Worm (Caenorhabditis elegans) whole organism, midembryonic: Measurements from ENCODE around the gene C07A9.5.

Experiments used
- cog-1 ChIP-seq: sonication (generic microtip); optimal IDR thresholded peaks from 2 replicates; lab custom pipeline; 2016; ENCODE audit warnings: missing genetic modification characterization, missing compliant biosample characterization
- flt-1 ChIP-seq: fragments of 200-800 bp; sonication (Bioruptor generic); IDR thresholded peaks from 2 replicates; pipeline ENCODE4 v1.3.6; 2022; ENCODE audit warnings: missing genetic modification characterization, missing compliant biosample characterization
- med-1 ChIP-seq: sonication (generic microtip); optimal IDR thresholded peaks from 2 replicates; lab custom pipeline; 2017; ENCODE audit warnings: missing genetic modification characterization, mild to moderate bottlenecking, missing compliant biosample characterization, antibody characterized with exemption, missing genetic modification reagents; ENCODE audit not compliant: insufficient read depth
- tab-1 ChIP-seq: fragments of 200-800 bp; sonication (Bioruptor generic); IDR thresholded peaks from 2 replicates; pipeline ENCODE4 v1.3.6; 2022; ENCODE audit warnings: missing genetic modification characterization, missing compliant biosample characterization
- ztf-23 ChIP-seq: fragments of 200-800 bp; sonication (Bioruptor generic); IDR thresholded peaks from 2 replicates; pipeline ENCODE4 v1.3.6; 2022; ENCODE audit warnings: missing genetic modification reagents, missing genetic modification characterization, missing compliant biosample characterization
- ztf-29 ChIP-seq: fragments of 200-800 bp; sonication (Bioruptor generic); IDR thresholded peaks from 2 replicates; pipeline ENCODE4 v1.3.6; 2022; ENCODE audit warnings: missing genetic modification reagents, missing genetic modification characterization, missing compliant biosample characterization

DNA sequence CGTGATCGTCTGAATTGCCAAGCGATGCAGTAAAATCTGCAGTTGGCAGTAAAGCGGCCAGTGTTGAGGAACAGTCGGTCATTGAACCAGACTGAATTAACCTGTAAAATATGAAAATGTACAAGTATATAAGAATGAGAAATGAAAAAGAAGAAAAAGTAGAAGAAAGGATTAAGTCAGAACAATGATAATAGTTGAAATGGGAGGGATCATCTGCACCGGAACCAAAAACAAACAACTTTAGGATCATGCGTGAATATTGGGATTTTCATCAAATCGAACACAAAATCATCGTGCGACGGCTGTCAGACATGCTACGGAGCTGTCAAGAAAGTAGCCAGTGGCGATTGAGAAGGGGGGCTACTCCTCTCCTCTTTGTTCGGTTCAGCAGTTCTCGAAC lies 45.6 kb downstream of the C07A9.5 start, which contains the start of gene gei-13:
- no peak for TF ChIP-seq ztf-29
- TF ChIP-seq tab-1 (GFP tag; lab: Robert Waterston, UW) = no peak
- TF ChIP-seq ztf-23 (GFP tag; lab: Robert Waterston, UW) = no peak
- no peak for TF ChIP-seq cog-1 (tag; lab: Kevin White, UChicago)
- no peak for TF ChIP-seq med-1
- no peak for TF ChIP-seq flt-1 (GFP tag; lab: Robert Waterston, UW)
